Worm (Caenorhabditis elegans) whole organism, early embryonic: ENCODE data around the gene spd-3.

Experiments
- B0310.2 ChIP-seq: sonication (generic microtip); optimal IDR thresholded peaks from 2 replicates; lab custom pipeline; 2016; ENCODE audit warnings: mild to moderate bottlenecking, missing genetic modification characterization, missing compliant biosample characterization
- aly-1 ChIP-seq: sonication (generic microtip); optimal IDR thresholded peaks from 2 replicates; lab custom pipeline; 2016; ENCODE audit warnings: missing genetic modification characterization, missing compliant biosample characterization
- ama-1 ChIP-seq: fragments of 150-350 bp; optimal IDR thresholded peaks from 2 replicates; lab custom pipeline; 2014
- ceh-13 ChIP-seq: fragments of 200-800 bp; sonication (Bioruptor generic); optimal IDR thresholded peaks from 2 replicates; lab custom pipeline; 2018; ENCODE audit warnings: mild to moderate bottlenecking, missing genetic modification characterization, missing compliant biosample characterization
- ceh-36 ChIP-seq: sonication (generic microtip); optimal IDR thresholded peaks from 2 replicates; lab custom pipeline; 2016; ENCODE audit warnings: missing genetic modification characterization, inconsistent platforms, missing compliant biosample characterization
- ets-7 ChIP-seq: sonication (generic microtip); optimal IDR thresholded peaks from 2 replicates; lab custom pipeline; 2016; ENCODE audit warnings: missing genotype, missing genetic modification characterization, missing compliant biosample characterization
- flt-1 ChIP-seq: fragments of 200-800 bp; sonication (Bioruptor generic); IDR thresholded peaks from 2 replicates; pipeline ENCODE4 v1.3.6; 2022; ENCODE audit warnings: missing genetic modification characterization, missing compliant biosample characterization
- hmbx-1 ChIP-seq: sonication (generic microtip); optimal IDR thresholded peaks from 2 replicates; lab custom pipeline; 2016; ENCODE audit warnings: mild to moderate bottlenecking, missing genetic modification characterization, missing compliant biosample characterization
- hmg-4 ChIP-seq: fragments of 200-800 bp; sonication (Bioruptor generic); optimal IDR thresholded peaks from 2 replicates; lab custom pipeline; 2018; ENCODE audit warnings: mild to moderate bottlenecking, missing genetic modification characterization, missing compliant biosample characterization
- hnd-1 ChIP-seq: sonication (generic microtip); optimal IDR thresholded peaks from 2 replicates; lab custom pipeline; 2016; ENCODE audit warnings: missing genetic modification characterization, missing compliant biosample characterization
- scrt-1 ChIP-seq: fragments of 200-800 bp; sonication (Bioruptor generic); IDR thresholded peaks from 2 replicates; pipeline ENCODE4 v1.3.6; 2022; ENCODE audit warnings: missing genetic modification characterization, missing compliant biosample characterization
- sea-1 ChIP-seq: fragments of 200-800 bp; sonication (Bioruptor generic); conservative IDR thresholded peaks from 2 replicates; pipeline ENCODE4 v1.3.6; 2022; ENCODE audit warnings: missing genetic modification characterization, missing compliant biosample characterization
- tbx-11 ChIP-seq: fragments of 200-800 bp; sonication (Bioruptor generic); IDR thresholded peaks from 2 replicates; pipeline ENCODE4 v1.3.6; 2022; ENCODE audit warnings: missing genetic modification characterization, missing compliant biosample characterization
- tbx-37 ChIP-seq: fragments of 200-800 bp; sonication (Bioruptor generic); conservative IDR thresholded peaks from 2 replicates; pipeline ENCODE4 v1.3.6; 2022; ENCODE audit warnings: missing genetic modification reagents, missing genetic modification characterization, missing compliant biosample characterization

DNA sequence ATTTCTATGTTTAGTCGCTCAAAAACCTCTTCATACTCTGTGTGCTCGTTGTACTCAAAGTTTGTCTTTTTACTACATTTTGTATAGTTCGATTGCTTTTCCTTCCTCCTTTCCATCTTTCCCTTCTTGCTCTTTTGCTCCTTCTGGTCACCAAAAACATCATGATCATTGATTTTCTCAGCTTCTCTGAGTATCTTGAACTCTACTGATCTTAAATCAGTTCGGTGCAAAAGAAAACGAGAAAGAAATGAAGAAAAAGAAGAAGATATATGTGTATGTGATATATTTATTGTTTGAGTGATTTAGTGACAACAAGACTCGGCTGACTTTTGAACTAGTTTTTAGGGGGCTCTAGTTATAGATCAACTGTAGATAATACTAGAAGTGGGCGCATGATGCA lies 12.4 kb upstream of the spd-3 start:
- no peak for TF ChIP-seq ceh-36
- TF ChIP-seq ama-1 (lab: Kevin White, UChicago), result no peak
- TF ChIP-seq ceh-13 (GFP tag; lab: Kevin White, UChicago), result no peak
- no peak for TF ChIP-seq hmbx-1 (tag; lab: Kevin White, UChicago)
- no peak for TF ChIP-seq flt-1 (GFP tag; lab: Robert Waterston, UW)
- no peak for TF ChIP-seq sea-1 (GFP tag; lab: Robert Waterston, UW)
- no peak for TF ChIP-seq aly-1 (tag; lab: Kevin White, UChicago)
- no peak for TF ChIP-seq hmg-4 (GFP tag; lab: Kevin White, UChicago)
- TF ChIP-seq scrt-1 (GFP tag; lab: Robert Waterston, UW), result no peak
- no peak for TF ChIP-seq tbx-37 (GFP tag; lab: Robert Waterston, UW)
- no peak for TF ChIP-seq hnd-1 (tag; lab: Kevin White, UChicago)
- no peak for TF ChIP-seq tbx-11 (GFP tag; lab: Robert Waterston, UW)
- TF ChIP-seq ets-7 (tag; lab: Kevin White, UChicago), result no peak
- TF ChIP-seq B0310.2 (tag; lab: Kevin White, UChicago), result no peak
